Worm (Caenorhabditis elegans) whole organism, young adult: Measurements from ENCODE around the gene lelo-1.

Experiments used
- D2030.7 ChIP-seq: fragments of 200-800 bp; sonication (Bioruptor generic); IDR thresholded peaks from 2 replicates; pipeline ENCODE4 v1.3.6; 2022; ENCODE audit warnings: missing genetic modification reagents, missing genetic modification characterization, missing compliant biosample characterization
- cebp-2 ChIP-seq: fragments of 200-800 bp; sonication (Bioruptor generic); IDR thresholded peaks from 2 replicates; pipeline ENCODE4 v1.3.6; 2022; ENCODE audit warnings: missing genetic modification characterization, missing compliant biosample characterization
- madf-6 ChIP-seq: fragments of 200-800 bp; sonication (Bioruptor generic); IDR thresholded peaks from 2 replicates; pipeline ENCODE4 v1.3.6; 2022; ENCODE audit warnings: missing genetic modification reagents, missing genetic modification characterization, missing compliant biosample characterization
- somi-1 ChIP-seq: fragments of 200-800 bp; sonication (Bioruptor generic); optimal IDR thresholded peaks from 2 replicates; lab custom pipeline; 2018; ENCODE audit warnings: mild to moderate bottlenecking, missing genetic modification characterization, missing compliant biosample characterization

ce11 chrII:6230116-6230515 lies 16.0 kb upstream of the lelo-1 start:
- TF ChIP-seq somi-1 (no peak), madf-6 (GFP tag; lab: Robert Waterston, UW) (no peak), D2030.7 (no peak), cebp-2 (GFP tag; lab: Robert Waterston, UW) (no peak)
